ENCODE assay signal across 2 fruit fly cellular contexts in the genomic region with DNA sequence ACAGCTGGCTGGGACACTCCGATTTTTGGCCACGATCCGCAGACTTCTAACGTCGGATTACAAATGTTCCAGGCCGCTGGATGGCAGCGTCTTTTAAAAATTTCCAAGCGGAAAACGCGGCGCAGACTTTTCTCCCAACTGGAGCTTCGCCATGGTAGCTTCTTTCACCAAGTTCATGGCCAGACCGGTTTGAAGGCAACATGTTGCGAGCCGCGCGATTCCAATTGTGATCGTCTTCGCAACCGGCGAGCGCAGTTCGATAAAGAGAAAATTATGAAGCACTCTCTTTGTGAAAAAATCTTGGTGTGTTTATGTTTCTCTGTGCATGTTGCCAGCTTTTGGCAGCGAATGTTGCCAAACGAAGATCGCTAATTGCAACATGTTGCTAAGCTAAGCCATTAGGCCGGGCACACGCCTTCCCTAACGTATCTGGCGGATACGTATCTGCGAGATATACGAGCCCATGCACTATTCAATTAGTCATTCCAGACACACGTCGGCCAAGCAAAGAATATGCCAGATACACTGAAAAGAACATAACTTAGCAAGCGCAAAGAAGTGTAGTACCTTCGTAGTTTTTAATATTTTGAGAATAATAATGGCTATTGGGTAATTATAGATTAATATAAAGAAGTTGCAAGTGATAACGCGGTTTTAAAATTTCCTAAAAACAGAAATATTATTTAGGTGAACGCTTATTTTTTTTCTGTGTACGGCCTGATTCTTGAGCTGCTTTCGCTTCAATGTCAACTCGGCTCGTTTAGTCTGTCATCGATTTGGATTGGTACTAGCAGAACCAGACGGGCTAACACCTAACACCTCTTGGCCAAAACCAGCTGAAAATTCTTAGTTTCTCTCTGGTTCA.
A peak's percentile ranks its signal among the peaks of the same experiment; 100 is the strongest.
TF ChIP-seq lines count a peak whose summit lies in the region.

TSS of gene dsx-c73A (minus strand) at position 72 of the 865 bp plus-strand sequence.

TF ChIP-seq in whole organism, embryonic, 481 proteins besides CTCF, POLR2A, EP300 and RAD21 (continued from another document and continues in another):
- TF ChIP-seq CG31441 (GFP tag; IDR thresholded peaks at IDR 0.05; lab: Robert Waterston, UW) (peak; percentile 52; the same call in 1 of the 2 replicates), Neu2 (GFP tag; optimal IDR thresholded peaks at IDR 0.05; lab: Kevin White, UChicago; ENCODE audit: borderline replicate concordance) (no peak), Drgx (GFP tag; IDR thresholded peaks at IDR 0.05; lab: Robert Waterston, UW) (peak; percentile 55), B-H2 (GFP tag; optimal IDR thresholded peaks at IDR 0.05; lab: Kevin White, UChicago) (no peak), Kr (GFP tag; optimal IDR thresholded peaks at IDR 0.05; lab: Kevin White, UChicago) (no peak), Pdp1 (GFP tag; optimal IDR thresholded peaks at IDR 0.05; lab: Kevin White, UChicago) (peak in 1 of 2 experiments; percentile 23), hbn (GFP tag; IDR thresholded peaks at IDR 0.05; lab: Robert Waterston, UW; ENCODE audit: partially characterized antibody) (peak; percentile 24; the same call in 1 of the 2 replicates), MTF-1 (GFP tag; optimal IDR thresholded peaks at IDR 0.05; lab: Kevin White, UChicago; ENCODE audit: borderline replicate concordance) (no peak), CG5180 (GFP tag; optimal IDR thresholded peaks at IDR 0.05; lab: Kevin White, UChicago) (peak; percentile 98), Xbp1 (GFP tag; optimal IDR thresholded peaks at IDR 0.05; lab: Kevin White, UChicago) (peak; percentile 46), Sry-δ (GFP tag; optimal IDR thresholded peaks at IDR 0.05; lab: Kevin White, UChicago) (no peak), CG14710 (tag; optimal IDR thresholded peaks at IDR 0.05; lab: Kevin White, UChicago) (peak; percentile 56), eve (GFP tag; optimal IDR thresholded peaks at IDR 0.05; lab: Kevin White, UChicago) (peak in 1 of 2 experiments; percentile 69), emc (GFP tag; optimal IDR thresholded peaks at IDR 0.05; lab: Kevin White, UChicago) (no peak), CG31388 (GFP tag; optimal IDR thresholded peaks at IDR 0.05; lab: Kevin White, UChicago) (no peak), nau (GFP tag; optimal IDR thresholded peaks at IDR 0.05; lab: Kevin White, UChicago) (peak; percentile 34), CG3163 (GFP tag; optimal IDR thresholded peaks at IDR 0.05; lab: Kevin White, UChicago) (peak; percentile 90), dysf (GFP tag; IDR thresholded peaks at IDR 0.05; lab: Robert Waterston, UW) (no peak), hkb (optimal IDR thresholded peaks at IDR 0.05; lab: Kevin White, UChicago) (no peak), hkb (GFP tag; IDR thresholded peaks at IDR 0.05; lab: Robert Waterston, UW) (0 out of 2 replicates have a peak, but pooled peaks have one; percentile 17), NC2β (GFP tag; optimal IDR thresholded peaks at IDR 0.05; lab: Kevin White, UChicago) (no peak), CG10543 (GFP tag; optimal IDR thresholded peaks at IDR 0.05; lab: Kevin White, UChicago) (no peak), PHDP (tag; optimal IDR thresholded peaks at IDR 0.05; lab: Kevin White, UChicago) (peak; percentile 28), CG2712 (tag; optimal IDR thresholded peaks at IDR 0.05; lab: Kevin White, UChicago) (peak; percentile 64), CG4820 (GFP tag; optimal IDR thresholded peaks at IDR 0.05; lab: Kevin White, UChicago) (peak; percentile 45), CG1603 (tag; optimal IDR thresholded peaks at IDR 0.05; lab: Kevin White, UChicago) (peak; percentile 5), CG6765 (GFP tag; optimal IDR thresholded peaks at IDR 0.05; lab: Kevin White, UChicago) (no peak), D (optimal IDR thresholded peaks at IDR 0.05; lab: Kevin White, UChicago) (no peak), D (GFP tag; optimal IDR thresholded peaks at IDR 0.05; lab: Kevin White, UChicago) (peak; percentile 26), Taf1 (GFP tag; IDR thresholded peaks at IDR 0.05; lab: Robert Waterston, UW) (no peak), Ada2b (GFP tag; IDR thresholded peaks at IDR 0.05; lab: Robert Waterston, UW) (0 out of 2 replicates have a peak, but pooled peaks have one; percentile 25), D19A (tag; optimal IDR thresholded peaks at IDR 0.05; lab: Kevin White, UChicago) (peak; percentile 21), Hmr (GFP tag; optimal IDR thresholded peaks at IDR 0.05; lab: Kevin White, UChicago) (no peak), klu (GFP tag; IDR thresholded peaks at IDR 0.05; lab: Robert Waterston, UW) (no peak), Mrtf (GFP tag; IDR thresholded peaks at IDR 0.05; lab: Robert Waterston, UW) (no peak), CG5245 (GFP tag; optimal IDR thresholded peaks at IDR 0.05; lab: Kevin White, UChicago) (peak; percentile 21), Hr3 (GFP tag; optimal IDR thresholded peaks at IDR 0.05; lab: Kevin White, UChicago) (peak; percentile 36), CG14965 (GFP tag; optimal IDR thresholded peaks at IDR 0.05; lab: Kevin White, UChicago; ENCODE audit: borderline replicate concordance) (no peak), CG1832 (GFP tag; optimal IDR thresholded peaks at IDR 0.05; lab: Kevin White, UChicago) (no peak), CG1024 (GFP tag; IDR thresholded peaks at IDR 0.05; lab: Robert Waterston, UW) (no peak), Max (GFP tag; optimal IDR thresholded peaks at IDR 0.05; lab: Kevin White, UChicago) (peak; percentile 5), CG13424 (tag; optimal IDR thresholded peaks at IDR 0.05; lab: Kevin White, UChicago) (peak; percentile 32), slp2 (GFP tag; optimal IDR thresholded peaks at IDR 0.05; lab: Kevin White, UChicago) (no peak), CoRest (tag; optimal IDR thresholded peaks at IDR 0.05; lab: Kevin White, UChicago) (peak; percentile 38), CG5953 (GFP tag; IDR thresholded peaks at IDR 0.05; lab: Robert Waterston, UW) (no peak), trem (tag; optimal IDR thresholded peaks at IDR 0.05; lab: Kevin White, UChicago) (peak; percentile 2), CG7928 (GFP tag; optimal IDR thresholded peaks at IDR 0.05; lab: Kevin White, UChicago) (no peak), CG7556 (GFP tag; optimal IDR thresholded peaks at IDR 0.05; lab: Kevin White, UChicago) (no peak), scrt (GFP tag; optimal IDR thresholded peaks at IDR 0.05; lab: Kevin White, UChicago) (no peak), Trl (optimal IDR thresholded peaks at IDR 0.05; lab: Kevin White, UChicago) (peak; percentile 40 to 70), Trl (GFP tag; optimal IDR thresholded peaks at IDR 0.05; lab: Kevin White, UChicago) (no peak), odd (GFP tag; optimal IDR thresholded peaks at IDR 0.05; lab: Kevin White, UChicago) (no peak), CG17361 (GFP tag; IDR thresholded peaks at IDR 0.05; lab: Robert Waterston, UW) (0 out of 3 replicates have a peak, but pooled peaks have one; percentile 20), zfh2 (GFP tag; optimal IDR thresholded peaks at IDR 0.05; lab: Kevin White, UChicago) (no peak), dmrt11E (tag; optimal IDR thresholded peaks at IDR 0.05; lab: Kevin White, UChicago) (peak; percentile 65), CG8388 (GFP tag; optimal IDR thresholded peaks at IDR 0.05; lab: Kevin White, UChicago) (peak; percentile 13), CG12071 (GFP tag; optimal IDR thresholded peaks at IDR 0.05; lab: Kevin White, UChicago) (no peak), Xrp1 (GFP tag; IDR thresholded peaks at IDR 0.05; lab: Robert Waterston, UW) (peak; percentile 71), ac (GFP tag; optimal IDR thresholded peaks at IDR 0.05; lab: Kevin White, UChicago) (peak; percentile 13), Sox102F (GFP tag; optimal IDR thresholded peaks at IDR 0.05; lab: Kevin White, UChicago) (peak; percentile 56)

TF ChIP-seq in whole organism, prepupa, 60 proteins besides CTCF, POLR2A, EP300 and RAD21 (continued from another document):
- TF ChIP-seq Smox (GFP tag; optimal IDR thresholded peaks at IDR 0.05; lab: Kevin White, UChicago), result no peak
- TF ChIP-seq Ets21C (GFP tag; optimal IDR thresholded peaks at IDR 0.05; lab: Kevin White, UChicago), result no peak
- TF ChIP-seq Gug (GFP tag; IDR thresholded peaks at IDR 0.05; lab: Robert Waterston, UW), result peak; percentile 39; the same call in 1 of the 2 replicates
- TF ChIP-seq fd85E (GFP tag; optimal IDR thresholded peaks at IDR 0.05; lab: Kevin White, UChicago), result no peak
- TF ChIP-seq CG9139 (GFP tag; optimal IDR thresholded peaks at IDR 0.05; lab: Kevin White, UChicago), result no peak
- no peak for TF ChIP-seq Ets96B (tag; optimal IDR thresholded peaks at IDR 0.05; lab: Kevin White, UChicago)
- peak; percentile 18; the same call in 1 of the 2 replicates for TF ChIP-seq CG11294 (GFP tag; IDR thresholded peaks at IDR 0.05; lab: Robert Waterston, UW)
- no peak for TF ChIP-seq CG34406 (GFP tag; optimal IDR thresholded peaks at IDR 0.05; lab: Kevin White, UChicago)
- TF ChIP-seq fkh (GFP tag; optimal IDR thresholded peaks at IDR 0.05; lab: Kevin White, UChicago), result no peak
- peak; percentile 68 for TF ChIP-seq eg (GFP tag; IDR thresholded peaks at IDR 0.05; lab: Robert Waterston, UW)
- TF ChIP-seq CG6163 (GFP tag; IDR thresholded peaks at IDR 0.05; lab: Robert Waterston, UW), result peak; percentile 63; the same call in 2 of the 3 replicates
- peak; percentile 48 for TF ChIP-seq Sox14 (GFP tag; optimal IDR thresholded peaks at IDR 0.05; lab: Kevin White, UChicago)
- no peak for TF ChIP-seq CG6808 (GFP tag; optimal IDR thresholded peaks at IDR 0.05; lab: Kevin White, UChicago)
- TF ChIP-seq CG11762 (GFP tag; optimal IDR thresholded peaks at IDR 0.05; lab: Kevin White, UChicago; ENCODE audit: insufficient read depth), result no peak
- peak in 1 of 2 experiments; percentile 66 for TF ChIP-seq salr (GFP tag; optimal IDR thresholded peaks at IDR 0.05; lab: Kevin White, UChicago)
- TF ChIP-seq CG31627 (GFP tag; optimal IDR thresholded peaks at IDR 0.05; lab: Kevin White, UChicago), result no peak
- TF ChIP-seq lz (GFP tag; optimal IDR thresholded peaks at IDR 0.05; lab: Kevin White, UChicago), result no peak
- no peak for TF ChIP-seq Blimp-1 (GFP tag; optimal IDR thresholded peaks at IDR 0.05; lab: Kevin White, UChicago)
- peak; percentile 33 for TF ChIP-seq CG10631 (GFP tag; optimal IDR thresholded peaks at IDR 0.05; lab: Kevin White, UChicago)
- TF ChIP-seq CG3032 (tag; optimal IDR thresholded peaks at IDR 0.05; lab: Kevin White, UChicago), result no peak
- no peak for TF ChIP-seq fd59A (GFP tag; optimal IDR thresholded peaks at IDR 0.05; lab: Kevin White, UChicago)
- TF ChIP-seq CG3919 (GFP tag; optimal IDR thresholded peaks at IDR 0.05; lab: Kevin White, UChicago), result peak; percentile 55
- peak; percentile 83 for TF ChIP-seq Eip78C (GFP tag; lab: Kevin White, UChicago)
- no peak for TF ChIP-seq dsx (GFP tag; optimal IDR thresholded peaks at IDR 0.05; lab: Kevin White, UChicago; ENCODE audit: poor library complexity, severe bottlenecking)
- TF ChIP-seq CG8119 (GFP tag; IDR thresholded peaks at IDR 0.05; lab: Robert Waterston, UW), result peak; percentile 51; the same call in 2 of the 3 replicates
- TF ChIP-seq Sox15 (GFP tag; optimal IDR thresholded peaks at IDR 0.05; lab: Kevin White, UChicago), result no peak
- peak; percentile 50 for TF ChIP-seq achi (GFP tag; optimal IDR thresholded peaks at IDR 0.05; lab: Kevin White, UChicago)
- TF ChIP-seq Hr39 (GFP tag; optimal IDR thresholded peaks at IDR 0.05; lab: Kevin White, UChicago), result no peak
- TF ChIP-seq cyc (GFP tag; optimal IDR thresholded peaks at IDR 0.05; lab: Kevin White, UChicago), result no peak
- no peak for TF ChIP-seq Eip75B (GFP tag; optimal IDR thresholded peaks at IDR 0.05; lab: Kevin White, UChicago)
- peak; percentile 40 for TF ChIP-seq net (GFP tag; optimal IDR thresholded peaks at IDR 0.05; lab: Kevin White, UChicago)
- TF ChIP-seq ss (GFP tag; optimal IDR thresholded peaks at IDR 0.05; lab: Kevin White, UChicago), result no peak
- peak; percentile 76 for TF ChIP-seq CG32006 (GFP tag; optimal IDR thresholded peaks at IDR 0.05; lab: Kevin White, UChicago)
- TF ChIP-seq Hr4 (GFP tag; optimal IDR thresholded peaks at IDR 0.05; lab: Kevin White, UChicago), result peak; percentile 60
- TF ChIP-seq Lpt (GFP tag; optimal IDR thresholded peaks at IDR 0.05; lab: Kevin White, UChicago), result peak; percentile 39
- peak; percentile 37 for TF ChIP-seq CG4318 (GFP tag; optimal IDR thresholded peaks at IDR 0.05; lab: Kevin White, UChicago)
- TF ChIP-seq Eip93F (GFP tag; optimal IDR thresholded peaks at IDR 0.05; lab: Kevin White, UChicago), result no peak
- TF ChIP-seq CG11902 (GFP tag; optimal IDR thresholded peaks at IDR 0.05; lab: Kevin White, UChicago), result no peak
